Fruit fly (Drosophila melanogaster) whole organism, embryonic: ENCODE measurements around the gene Tsf1.

ENCODE experiments used
- ATbp ChIP-seq: fragments of 200-800 bp; sonication (Bioruptor generic); optimal IDR thresholded peaks from 2 replicates; lab custom pipeline; 2017; ENCODE audit warnings: missing biosample characterization, mild to moderate bottlenecking, missing genetic modification characterization, missing genetic modification reagents
- Abd-B ChIP-seq: fragments of 200-800 bp; sonication (Bioruptor generic); optimal IDR thresholded peaks from 2 replicates; lab custom pipeline; 2018; ENCODE audit warnings: missing biosample characterization, mild to moderate bottlenecking, missing genetic modification characterization, moderate library complexity
- CG10209 ChIP-seq: fragments of 200-800 bp; sonication (Bioruptor generic); optimal IDR thresholded peaks from 3 replicates; lab custom pipeline; 2017; ENCODE audit warnings: missing biosample characterization, mild to moderate bottlenecking, missing genetic modification characterization, missing genetic modification reagents
- CG10462 ChIP-seq: fragments of 200-800 bp; sonication (Bioruptor generic); optimal IDR thresholded peaks from 2 replicates; lab custom pipeline; 2016; ENCODE audit warnings: missing biosample characterization, missing genetic modification characterization
- CG11093 ChIP-seq: fragments of 200-800 bp; sonication (Bioruptor generic); IDR thresholded peaks from 3 replicates; pipeline ENCODE4 v1.3.6; 2022; ENCODE audit warnings: missing biosample characterization, missing genetic modification characterization
- CG12769 ChIP-seq: fragments of 200-800 bp; sonication (Bioruptor generic); optimal IDR thresholded peaks from 2 replicates; lab custom pipeline; 2019; ENCODE audit warnings: missing biosample characterization, mild to moderate bottlenecking, missing genetic modification characterization, moderate library complexity
- CG13123 ChIP-seq: fragments of 200-800 bp; sonication (Bioruptor generic); optimal IDR thresholded peaks from 2 replicates; lab custom pipeline; 2016; ENCODE audit warnings: missing biosample characterization, missing genetic modification characterization
- CG15073 ChIP-seq: fragments of 200-800 bp; sonication (Bioruptor generic); optimal IDR thresholded peaks from 2 replicates; lab custom pipeline; 2016; ENCODE audit warnings: missing biosample characterization, missing genetic modification characterization
- CG1603 ChIP-seq: fragments of 200-800 bp; sonication (Bioruptor generic); optimal IDR thresholded peaks from 2 replicates; lab custom pipeline; 2019; ENCODE audit warnings: missing biosample characterization, mild to moderate bottlenecking, missing genetic modification characterization, moderate library complexity
- CG2199 ChIP-seq: fragments of 200-800 bp; sonication (Bioruptor generic); IDR thresholded peaks from 3 replicates; pipeline ENCODE4 v1.3.6; 2022; ENCODE audit warnings: missing biosample characterization, missing genetic modification characterization
- CG2875 ChIP-seq: fragments of 200-800 bp; sonication (Bioruptor generic); optimal IDR thresholded peaks from 2 replicates; lab custom pipeline; 2017; ENCODE audit warnings: missing biosample characterization, mild to moderate bottlenecking, missing genetic modification characterization, missing genetic modification reagents
- CG30403 ChIP-seq: fragments of 200-800 bp; sonication (Bioruptor generic); optimal IDR thresholded peaks from 3 replicates; lab custom pipeline; 2016; ENCODE audit warnings: missing biosample characterization, missing genetic modification characterization
- CG31224 ChIP-seq: fragments of 200-800 bp; sonication (Bioruptor generic); IDR thresholded peaks from 2 replicates; pipeline ENCODE4 v1.3.6; 2022; ENCODE audit warnings: missing biosample characterization, missing genetic modification characterization
- CG31365 ChIP-seq: fragments of 200-800 bp; sonication (Bioruptor generic); optimal IDR thresholded peaks from 2 replicates; lab custom pipeline; 2018; ENCODE audit warnings: missing biosample characterization, mild to moderate bottlenecking, missing genetic modification characterization
- CG3163 ChIP-seq: fragments of 200-800 bp; sonication (Bioruptor generic); optimal IDR thresholded peaks from 3 replicates; lab custom pipeline; 2016; ENCODE audit warnings: missing biosample characterization, missing genetic modification characterization
- CG6272 ChIP-seq: fragments of 200-800 bp; sonication (Bioruptor generic); IDR thresholded peaks from 2 replicates; pipeline ENCODE4 v1.3.6; 2022; ENCODE audit warnings: missing biosample characterization, missing genetic modification characterization
- CG6765 ChIP-seq: fragments of 200-800 bp; sonication (Bioruptor generic); optimal IDR thresholded peaks from 3 replicates; lab custom pipeline; 2017; ENCODE audit warnings: missing biosample characterization, mild to moderate bottlenecking, missing genetic modification characterization
- CG6854 ChIP-seq: fragments of 200-800 bp; sonication (Bioruptor generic); optimal IDR thresholded peaks from 3 replicates; lab custom pipeline; 2017; ENCODE audit warnings: missing biosample characterization, mild to moderate bottlenecking, missing genetic modification characterization
- CG7271 ChIP-seq: fragments of 200-800 bp; sonication (Bioruptor generic); optimal IDR thresholded peaks from 2 replicates; lab custom pipeline; 2018; ENCODE audit warnings: missing biosample characterization, mild to moderate bottlenecking, missing genetic modification characterization, moderate library complexity
- CG8388 ChIP-seq: fragments of 200-800 bp; sonication (Bioruptor generic); optimal IDR thresholded peaks from 2 replicates; lab custom pipeline; 2019; ENCODE audit warnings: missing biosample characterization, mild to moderate bottlenecking, missing genetic modification characterization, moderate library complexity
- CG9797 ChIP-seq: fragments of 200-800 bp; sonication (Bioruptor generic); optimal IDR thresholded peaks from 3 replicates; lab custom pipeline; 2018; ENCODE audit warnings: missing biosample characterization, mild to moderate bottlenecking, missing genetic modification characterization
- HLH3B ChIP-seq: fragments of 200-800 bp; sonication (Bioruptor generic); IDR thresholded peaks from 2 replicates; pipeline ENCODE4 v1.3.6; 2022; ENCODE audit warnings: missing biosample characterization, missing genetic modification characterization
- Hand ChIP-seq: fragments of 200-800 bp; sonication (Bioruptor generic); optimal IDR thresholded peaks from 2 replicates; lab custom pipeline; 2017; ENCODE audit warnings: mild to moderate bottlenecking, missing biosample characterization, missing genetic modification reagents, missing genetic modification characterization
- Hey ChIP-seq: fragments of 200-800 bp; sonication (Bioruptor generic); optimal IDR thresholded peaks from 3 replicates; lab custom pipeline; 2018; ENCODE audit warnings: missing biosample characterization, mild to moderate bottlenecking, missing genetic modification characterization
- Hmr ChIP-seq: fragments of 200-800 bp; sonication (Bioruptor generic); optimal IDR thresholded peaks from 3 replicates; lab custom pipeline; 2017; ENCODE audit warnings: mild to moderate bottlenecking, missing biosample characterization, missing genetic modification reagents, missing genetic modification characterization
- Mes4 ChIP-seq: fragments of 200-800 bp; sonication (Bioruptor generic); optimal IDR thresholded peaks from 2 replicates; lab custom pipeline; 2016; ENCODE audit warnings: missing biosample characterization, missing genetic modification characterization
- Mrtf ChIP-seq: fragments of 200-800 bp; sonication (Bioruptor generic); IDR thresholded peaks from 3 replicates; pipeline ENCODE4 v1.3.6; 2022; ENCODE audit warnings: missing biosample characterization, missing genetic modification characterization
- NK7.1 ChIP-seq: fragments of 200-800 bp; sonication (Bioruptor generic); optimal IDR thresholded peaks from 3 replicates; lab custom pipeline; 2016; ENCODE audit warnings: missing biosample characterization, missing genetic modification characterization
- Optix ChIP-seq: fragments of 200-800 bp; sonication (Bioruptor generic); IDR thresholded peaks from 3 replicates; pipeline ENCODE4 v1.3.6; 2022; ENCODE audit warnings: missing biosample characterization, missing genetic modification characterization
- Rfx ChIP-seq: fragments of 200-800 bp; sonication (Bioruptor generic); IDR thresholded peaks from 2 replicates; pipeline ENCODE4 v1.3.6; 2022; ENCODE audit warnings: missing biosample characterization, missing genetic modification characterization
- Sry-β ChIP-seq: fragments of 200-800 bp; sonication (Bioruptor generic); optimal IDR thresholded peaks from 2 replicates; lab custom pipeline; 2018; ENCODE audit warnings: missing biosample characterization, mild to moderate bottlenecking, missing genetic modification characterization, moderate library complexity
- Taf1 ChIP-seq: fragments of 200-800 bp; sonication (Bioruptor generic); IDR thresholded peaks from 2 replicates; pipeline ENCODE4 v1.3.6; 2022; ENCODE audit warnings: missing biosample characterization, missing genetic modification characterization
- Usf ChIP-seq: fragments of 200-800 bp; sonication (Bioruptor generic); optimal IDR thresholded peaks from 2 replicates; lab custom pipeline; 2017; ENCODE audit warnings: missing genotype, missing biosample characterization, missing genetic modification characterization
- ara ChIP-seq: fragments of 200-800 bp; sonication (Bioruptor generic); IDR thresholded peaks from 2 replicates; pipeline ENCODE4 v1.3.6; 2022; ENCODE audit warnings: missing biosample characterization, missing genetic modification characterization
- bbx ChIP-seq: fragments of 200-800 bp; sonication (Bioruptor generic); IDR thresholded peaks from 2 replicates; pipeline ENCODE4 v1.3.6; 2022; ENCODE audit warnings: missing biosample characterization, missing genetic modification characterization; ENCODE audit not compliant: partially characterized antibody
- cato ChIP-seq: fragments of 200-800 bp; sonication (Bioruptor generic); optimal IDR thresholded peaks from 2 replicates; lab custom pipeline; 2016; ENCODE audit warnings: missing biosample characterization, missing genetic modification characterization, borderline replicate concordance
- cg ChIP-seq: fragments of 200-800 bp; sonication (Bioruptor generic); optimal IDR thresholded peaks from 3 replicates; lab custom pipeline; 2019; ENCODE audit warnings: missing biosample characterization, mild to moderate bottlenecking, missing genetic modification characterization, moderate library complexity
- exex ChIP-seq: fragments of 200-800 bp; sonication (Bioruptor generic); optimal IDR thresholded peaks from 4 replicates; lab custom pipeline; 2018; ENCODE audit warnings: missing biosample characterization, mild to moderate bottlenecking, missing genetic modification characterization, moderate library complexity
- fd64A ChIP-seq: fragments of 200-800 bp; sonication (Bioruptor generic); optimal IDR thresholded peaks from 3 replicates; lab custom pipeline; 2018; ENCODE audit warnings: missing biosample characterization, mild to moderate bottlenecking, missing genetic modification characterization
- gcm2 ChIP-seq: fragments of 200-800 bp; sonication (Bioruptor generic); optimal IDR thresholded peaks from 2 replicates; lab custom pipeline; 2016; ENCODE audit warnings: missing biosample characterization, missing genetic modification characterization
- gt ChIP-seq: fragments of 200-800 bp; sonication (Bioruptor generic); IDR thresholded peaks from 2 replicates; pipeline ENCODE4 v1.3.6; 2022; ENCODE audit warnings: missing biosample characterization, missing genetic modification characterization
- jigr1 ChIP-seq: fragments of 200-800 bp; sonication (Bioruptor generic); IDR thresholded peaks from 3 replicates; pipeline ENCODE4 v1.3.6; 2022; ENCODE audit warnings: missing biosample characterization, missing genetic modification characterization
- kni ChIP-seq: fragments of 200-800 bp; sonication (Bioruptor generic); optimal IDR thresholded peaks from 3 replicates; lab custom pipeline; 2017; ENCODE audit warnings: mild to moderate bottlenecking, missing biosample characterization, missing genetic modification reagents, missing genetic modification characterization
- luna ChIP-seq: fragments of 200-800 bp; sonication (Bioruptor generic); optimal IDR thresholded peaks from 2 replicates; lab custom pipeline; 2016; ENCODE audit warnings: missing biosample characterization, missing genetic modification characterization
- mirr ChIP-seq: fragments of 200-800 bp; sonication (Bioruptor generic); optimal IDR thresholded peaks from 3 replicates; lab custom pipeline; 2018; ENCODE audit warnings: missing biosample characterization, mild to moderate bottlenecking, missing genetic modification characterization
- p53 ChIP-seq: fragments of 200-800 bp; sonication (Bioruptor generic); optimal IDR thresholded peaks from 2 replicates; lab custom pipeline; 2016; ENCODE audit warnings: missing biosample characterization, missing genetic modification characterization
- ro ChIP-seq: fragments of 200-800 bp; sonication (Bioruptor generic); IDR thresholded peaks from 2 replicates; pipeline ENCODE4 v1.3.6; 2022; ENCODE audit warnings: missing biosample characterization, missing genetic modification characterization
- so ChIP-seq: fragments of 200-800 bp; sonication (Bioruptor generic); IDR thresholded peaks from 3 replicates; pipeline ENCODE4 v1.3.6; 2022; ENCODE audit warnings: missing biosample characterization, missing genetic modification characterization
- sr ChIP-seq: fragments of 200-800 bp; sonication (Bioruptor generic); IDR thresholded peaks from 3 replicates; pipeline ENCODE4 v1.3.6; 2022; ENCODE audit warnings: missing biosample characterization, missing genetic modification characterization
- tll ChIP-seq, 2 experiments: fragments of 200-800 bp in 1 of 2; fragments of >200 bp in 1 of 2; sonication (Bioruptor generic) in 1 of 2; optimal IDR thresholded peaks; 2 replicates each; lab custom pipeline; 2017 to 2019; ENCODE audit warnings: missing biosample characterization in 2 of 2, missing genetic modification characterization in 2 of 2, mild to moderate bottlenecking in 1 of 2, moderate library complexity in 1 of 2
- tna ChIP-seq: fragments of 200-800 bp; sonication (Bioruptor generic); IDR thresholded peaks from 2 replicates; pipeline ENCODE4 v1.3.6; 2022; ENCODE audit warnings: missing biosample characterization, missing genetic modification characterization; ENCODE audit not compliant: partially characterized antibody

The Tsf1 gene

DNA sequence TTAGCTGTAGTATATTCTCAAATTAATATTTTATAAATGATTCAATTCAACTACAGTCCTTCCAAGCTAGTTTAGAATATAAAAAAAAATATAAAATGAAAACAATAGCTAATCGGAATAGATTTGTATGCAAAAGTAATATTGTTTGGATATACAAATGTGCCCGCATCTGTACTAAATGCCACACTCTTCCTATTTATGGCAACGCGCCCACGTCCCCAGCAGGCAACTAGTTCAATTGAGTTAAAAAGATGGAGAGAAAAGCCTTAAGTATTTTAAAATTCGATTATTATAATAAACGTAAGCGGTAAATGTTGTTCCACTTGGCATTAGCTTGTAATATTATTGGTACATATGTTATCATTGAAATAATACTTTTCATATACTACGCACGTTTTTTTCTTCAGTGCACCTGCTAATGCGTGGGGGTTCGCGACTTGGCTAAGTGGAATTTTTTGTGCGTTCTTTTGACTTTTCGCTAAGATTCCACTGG is 18.7 kb downstream of the Tsf1 start (continued):
- TF ChIP-seq CG6765 (peak; percentile 26), CG31365 (tag; lab: Kevin White, UChicago) (no peak), Hey (tag; lab: Kevin White, UChicago) (no peak), gcm2 (peak; percentile 25), so (GFP tag; lab: Robert Waterston, UW) (no peak), CG31224 (GFP tag; lab: Robert Waterston, UW) (no peak), CG3163 (no peak), CG10462 (GFP tag; lab: Kevin White, UChicago) (peak; percentile 52), Rfx (peak; percentile 72), Abd-B (GFP tag; lab: Kevin White, UChicago) (peak; percentile 69), CG2199 (GFP tag; lab: Robert Waterston, UW) (no peak), tna (no peak), Optix (GFP tag; lab: Robert Waterston, UW) (no peak), mirr (GFP tag; lab: Kevin White, UChicago) (no peak), CG1603 (tag; lab: Kevin White, UChicago) (peak; percentile 56), ATbp (GFP tag; lab: Kevin White, UChicago) (peak; percentile 75), gt (GFP tag; lab: Robert Waterston, UW) (no peak), CG2875 (GFP tag; lab: Kevin White, UChicago) (peak; percentile 27), CG10209 (GFP tag; lab: Kevin White, UChicago) (peak; percentile 52), Hand (GFP tag; lab: Kevin White, UChicago) (no peak), sr (GFP tag; lab: Robert Waterston, UW) (peak; percentile 86), HLH3B (GFP tag; lab: Robert Waterston, UW) (peak; percentile 46), Taf1 (GFP tag; lab: Robert Waterston, UW) (no peak), Mes4 (GFP tag; lab: Kevin White, UChicago) (no peak), CG6854 (peak; percentile 40), CG15073 (no peak), Mrtf (0 out of 3 replicates have a peak, but pooled peaks have one; percentile 21), ro (GFP tag; lab: Robert Waterston, UW) (no peak), Usf (GFP tag; lab: Kevin White, UChicago) (peak; percentile 55), CG8388 (GFP tag; lab: Kevin White, UChicago) (peak; percentile 77), fd64A (no peak), CG12769 (tag; lab: Kevin White, UChicago) (peak; percentile 44), Hmr (GFP tag; lab: Kevin White, UChicago) (peak; percentile 63), kni (GFP tag; lab: Kevin White, UChicago) (no peak), CG9797 (GFP tag; lab: Kevin White, UChicago) (no peak), bbx (GFP tag; lab: Robert Waterston, UW) (no peak), NK7.1 (GFP tag; lab: Kevin White, UChicago) (no peak), p53 (GFP tag; lab: Kevin White, UChicago) (no peak), CG11093 (GFP tag; lab: Robert Waterston, UW) (peak; percentile 40; the same call in 1 of the 3 replicates), Sry-β (no peak), cato (GFP tag; lab: Kevin White, UChicago) (peak; percentile 33), cg (GFP tag; lab: Kevin White, UChicago) (no peak), jigr1 (GFP tag; lab: Robert Waterston, UW) (no peak), exex (tag; lab: Kevin White, UChicago) (no peak), luna (GFP tag; lab: Kevin White, UChicago) (no peak), CG30403 (GFP tag; lab: Kevin White, UChicago) (peak; percentile 85), tll (GFP tag; optimal IDR thresholded peaks at IDR 0.05; lab: Kevin White, UChicago) (no peak), CG6272 (GFP tag; lab: Robert Waterston, UW) (0 out of 2 replicates have a peak, but pooled peaks have one; percentile 24), CG7271 (tag; lab: Kevin White, UChicago) (no peak), ara (GFP tag; lab: Robert Waterston, UW) (no peak), CG13123 (peak; percentile 9)
